Fruit fly (Drosophila melanogaster): ENCODE data around the gene CG13699.

DNA sequence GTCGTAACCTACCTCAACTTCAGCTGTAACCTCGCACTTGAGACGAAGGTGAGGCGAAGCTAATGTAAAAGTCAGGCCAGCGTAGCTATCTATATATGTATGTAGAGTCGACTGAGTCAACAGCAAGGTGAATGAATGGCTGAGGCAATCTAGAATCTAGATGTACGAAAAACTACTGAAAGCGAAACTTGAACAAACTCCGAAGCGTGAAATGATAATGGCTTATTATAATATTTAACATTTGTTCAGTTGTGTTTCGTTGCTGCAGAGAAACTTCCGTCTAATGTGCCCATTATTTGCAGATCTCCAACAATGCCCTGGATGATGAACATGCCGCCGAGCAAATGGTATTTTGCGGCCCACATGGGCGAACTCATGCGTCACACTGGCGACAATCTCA lies 17.7 kb downstream of the CG13699 start:
- TF ChIP-seq CG5204 (GFP tag; optimal IDR thresholded peaks at IDR 0.05) (no peak), kay (GFP tag; ENCODE audit: borderline replicate concordance) (no peak), ovo (GFP tag; optimal IDR thresholded peaks at IDR 0.05) (no peak), pad (GFP tag; optimal IDR thresholded peaks at IDR 0.05) (no peak), CG12768 (GFP tag; optimal IDR thresholded peaks at IDR 0.05) (no peak)
